Worm (Caenorhabditis elegans): ENCODE measurements around the gene rps-4.

DNA sequence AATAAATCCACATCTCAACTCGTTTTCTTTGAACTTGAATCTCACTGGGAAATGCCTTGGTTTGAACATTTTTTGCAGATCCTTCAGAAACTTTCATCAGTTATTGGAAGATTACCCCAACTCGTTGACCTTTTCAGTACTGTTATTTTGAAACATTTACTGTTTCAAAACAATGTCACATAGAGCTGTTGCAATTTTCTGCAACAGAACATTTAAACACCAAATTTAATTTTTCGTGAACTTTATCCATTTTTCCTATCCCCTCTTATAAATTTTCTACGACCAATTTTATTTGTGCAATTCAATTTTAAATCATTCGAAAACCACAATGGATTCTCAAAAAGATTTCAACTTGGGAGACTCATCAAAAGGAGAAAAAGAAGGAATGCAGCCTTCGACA is 23.4 kb upstream of the rps-4 start, which contains the start of gene ZC477.2:
- TF ChIP-seq ztf-29 (GFP tag; IDR thresholded peaks at IDR 0.05) (no peak), ref-1 (GFP tag; conservative IDR thresholded peaks at IDR 0.05) (no peak), cog-1 (tag; optimal IDR thresholded peaks at IDR 0.05) (no peak), flt-1 (GFP tag; IDR thresholded peaks at IDR 0.05) (no peak), med-1 (GFP tag; optimal IDR thresholded peaks at IDR 0.05; ENCODE audit: insufficient read depth) (no peak)
